Fruit fly (Drosophila melanogaster): ENCODE measurements around the gene CG33665.

The CG33665 gene

dm6 chrX:6524217-6524616 is 45.6 kb upstream of the CG33665 start, which contains the start of the genes CG42340 and CG3918 (continued):
- TF ChIP-seq Dll (GFP tag; IDR thresholded peaks at IDR 0.05; ENCODE audit: partially characterized antibody) (0 out of 4 replicates have a peak, but pooled peaks have one; percentile 46), klu (GFP tag; IDR thresholded peaks at IDR 0.05) (no peak), CG16779 (GFP tag; IDR thresholded peaks at IDR 0.05) (0 out of 2 replicates have a peak, but pooled peaks have one; percentile 53), Jarid2 (GFP tag; optimal IDR thresholded peaks at IDR 0.05) (peak; percentile 83), Myb (GFP tag; optimal IDR thresholded peaks at IDR 0.05) (peak; percentile 91), Awh (GFP tag; IDR thresholded peaks at IDR 0.05) (no peak), maf-S (GFP tag; optimal IDR thresholded peaks at IDR 0.05) (no peak), CG6254 (GFP tag; optimal IDR thresholded peaks at IDR 0.05) (no peak), p53 (GFP tag; optimal IDR thresholded peaks at IDR 0.05) (peak; percentile 55), Bgb (GFP tag; IDR thresholded peaks at IDR 0.05; ENCODE audit: partially characterized antibody) (peak; percentile 75), CG10979 (tag; optimal IDR thresholded peaks at IDR 0.05) (peak; percentile 9), CG8290 (GFP tag; optimal IDR thresholded peaks at IDR 0.05) (peak; percentile 86), CG8290 (tag; optimal IDR thresholded peaks at IDR 0.05) (peak; percentile 32 to 92), MBD-R2 (GFP tag; IDR thresholded peaks at IDR 0.05) (peak; percentile 97), grn (GFP tag; optimal IDR thresholded peaks at IDR 0.05) (no peak), CG32767 (GFP tag; IDR thresholded peaks at IDR 0.05) (no peak), bbx (GFP tag; IDR thresholded peaks at IDR 0.05; ENCODE audit: partially characterized antibody) (peak; percentile 63), CG10959 (GFP tag; IDR thresholded peaks at IDR 0.05) (no peak), grau (tag; optimal IDR thresholded peaks at IDR 0.05) (peak; percentile 43), HLH4C (GFP tag; IDR thresholded peaks at IDR 0.05; ENCODE audit: partially characterized antibody) (no peak; the same call in 2 of the 3 replicates), B-H2 (GFP tag; optimal IDR thresholded peaks at IDR 0.05) (peak; percentile 36), Ptx1 (GFP tag; IDR thresholded peaks at IDR 0.05) (0 out of 2 replicates have a peak, but pooled peaks have one; percentile 8), mirr (GFP tag; optimal IDR thresholded peaks at IDR 0.05) (no peak), kni (GFP tag; optimal IDR thresholded peaks at IDR 0.05) (no peak), dpn (GFP tag; optimal IDR thresholded peaks at IDR 0.05) (peak in 1 of 2 experiments; percentile 37), HLH3B (GFP tag; IDR thresholded peaks at IDR 0.05) (0 out of 2 replicates have a peak, but pooled peaks have one; percentile 11), pb (GFP tag; optimal IDR thresholded peaks at IDR 0.05) (no peak), eve (GFP tag; optimal IDR thresholded peaks at IDR 0.05) (no peak), Fer3 (tag; optimal IDR thresholded peaks at IDR 0.05) (no peak), CG7271 (tag; optimal IDR thresholded peaks at IDR 0.05) (no peak), CG30403 (GFP tag; optimal IDR thresholded peaks at IDR 0.05) (no peak), otp (GFP tag; IDR thresholded peaks at IDR 0.05) (0 out of 3 replicates have a peak, but pooled peaks have one; percentile 31), CG15601 (tag; optimal IDR thresholded peaks at IDR 0.05) (peak; percentile 63), CG34422 (GFP tag; IDR thresholded peaks at IDR 0.05) (peak; percentile 77; the same call in 2 of the 3 replicates), Xbp1 (GFP tag; optimal IDR thresholded peaks at IDR 0.05) (peak; percentile 7), Atf6 (GFP tag; IDR thresholded peaks at IDR 0.05) (no peak), Pdp1 (GFP tag; optimal IDR thresholded peaks at IDR 0.05) (peak in 1 of 2 experiments; percentile 67), Bdp1 (GFP tag; optimal IDR thresholded peaks at IDR 0.05) (no peak), CG7786 (GFP tag; optimal IDR thresholded peaks at IDR 0.05) (peak; percentile 11), CG15514 (GFP tag; optimal IDR thresholded peaks at IDR 0.05) (peak; percentile 78), D (optimal IDR thresholded peaks at IDR 0.05) (no peak), D (GFP tag; optimal IDR thresholded peaks at IDR 0.05) (no peak), Adf1 (GFP tag; IDR thresholded peaks at IDR 0.05) (peak; percentile 38; the same call in 1 of the 2 replicates), CG18262 (tag; optimal IDR thresholded peaks at IDR 0.05) (no peak), so (GFP tag; IDR thresholded peaks at IDR 0.05) (no peak), dmrt99B (tag; optimal IDR thresholded peaks at IDR 0.05) (no peak), Meics (GFP tag; optimal IDR thresholded peaks at IDR 0.05) (no peak), Side (GFP tag; optimal IDR thresholded peaks at IDR 0.05) (no peak), knrl (GFP tag; IDR thresholded peaks at IDR 0.05; ENCODE audit: partially characterized antibody) (peak; percentile 68), Nf-YB (GFP tag; optimal IDR thresholded peaks at IDR 0.05) (peak; percentile 7), CG7928 (GFP tag; optimal IDR thresholded peaks at IDR 0.05) (peak; percentile 21)

Data from whole organism, embryonic.